Fruit fly (Drosophila melanogaster) whole organism, prepupa: ENCODE results near the gene vtd.

Source experiments
- CG34406 ChIP-seq: fragments of 200-800 bp; sonication (Bioruptor generic); optimal IDR thresholded peaks from 3 replicates; lab custom pipeline; 2016; ENCODE audit warnings: missing biosample characterization, missing genetic modification characterization
- CG6854 ChIP-seq: fragments of 200-800 bp; sonication (Bioruptor generic); optimal IDR thresholded peaks from 2 replicates; lab custom pipeline; 2017; ENCODE audit warnings: missing biosample characterization, mild to moderate bottlenecking, missing genetic modification characterization
- Sox14 ChIP-seq: fragments of 200-800 bp; sonication (Bioruptor generic); optimal IDR thresholded peaks from 3 replicates; lab custom pipeline; 2016; ENCODE audit warnings: missing biosample characterization, missing genetic modification characterization
- dsx ChIP-seq: fragments of 200-800 bp; optimal IDR thresholded peaks from 3 replicates; lab custom pipeline; 2019; ENCODE audit warnings: missing biosample characterization, mild to moderate bottlenecking, missing genetic modification characterization, moderate library complexity; ENCODE audit not compliant: poor library complexity, severe bottlenecking
- fd59A ChIP-seq: fragments of 200-800 bp; sonication (Bioruptor generic); optimal IDR thresholded peaks from 2 replicates; lab custom pipeline; 2017; ENCODE audit warnings: missing biosample characterization, mild to moderate bottlenecking, missing genetic modification characterization, missing genetic modification reagents
- pdm3 ChIP-seq: fragments of 200-800 bp; sonication (Bioruptor generic); optimal IDR thresholded peaks from 3 replicates; lab custom pipeline; 2016; ENCODE audit warnings: missing biosample characterization, missing genetic modification characterization
- topi ChIP-seq: fragments of 200-800 bp; sonication (Bioruptor generic); optimal IDR thresholded peaks from 3 replicates; lab custom pipeline; 2016; ENCODE audit warnings: missing biosample characterization, missing genetic modification characterization

- TF ChIP-seq pdm3 (no peak), CG6854 (GFP tag; lab: Kevin White, UChicago) (no peak), fd59A (GFP tag; lab: Kevin White, UChicago) (no peak), CG34406 (GFP tag; lab: Kevin White, UChicago) (no peak), Sox14 (GFP tag; lab: Kevin White, UChicago) (no peak), dsx (no peak), topi (GFP tag; lab: Kevin White, UChicago) (no peak)
Measured at dm6 chr3L:27134193-27134592, 2.1 kb upstream of the vtd start.
